Fruit fly (Drosophila melanogaster) S2 (cell line): Measurements from ENCODE around the gene slmo.

Experiments
- CG8478 ChIP-seq: fragments of >200 bp; optimal IDR thresholded peaks from 2 replicates; lab custom pipeline; 2018
- CTCF ChIP-seq, 2 experiments: fragments of >200 bp; optimal IDR thresholded peaks; 2 replicates each; lab custom pipeline; 2018

dm6 chr2L:6037830-6038229 is 10.7 kb downstream of the slmo start, which contains the start of the genes CG9117 and CG31643:
- no peak for TF ChIP-seq CG8478
- TF ChIP-seq CTCF (optimal IDR thresholded peaks at IDR 0.05; lab: Kevin White, UChicago): no peak
